Fruit fly (Drosophila melanogaster): ENCODE measurements around the gene CG8132.

CG8132 gene

DNA sequence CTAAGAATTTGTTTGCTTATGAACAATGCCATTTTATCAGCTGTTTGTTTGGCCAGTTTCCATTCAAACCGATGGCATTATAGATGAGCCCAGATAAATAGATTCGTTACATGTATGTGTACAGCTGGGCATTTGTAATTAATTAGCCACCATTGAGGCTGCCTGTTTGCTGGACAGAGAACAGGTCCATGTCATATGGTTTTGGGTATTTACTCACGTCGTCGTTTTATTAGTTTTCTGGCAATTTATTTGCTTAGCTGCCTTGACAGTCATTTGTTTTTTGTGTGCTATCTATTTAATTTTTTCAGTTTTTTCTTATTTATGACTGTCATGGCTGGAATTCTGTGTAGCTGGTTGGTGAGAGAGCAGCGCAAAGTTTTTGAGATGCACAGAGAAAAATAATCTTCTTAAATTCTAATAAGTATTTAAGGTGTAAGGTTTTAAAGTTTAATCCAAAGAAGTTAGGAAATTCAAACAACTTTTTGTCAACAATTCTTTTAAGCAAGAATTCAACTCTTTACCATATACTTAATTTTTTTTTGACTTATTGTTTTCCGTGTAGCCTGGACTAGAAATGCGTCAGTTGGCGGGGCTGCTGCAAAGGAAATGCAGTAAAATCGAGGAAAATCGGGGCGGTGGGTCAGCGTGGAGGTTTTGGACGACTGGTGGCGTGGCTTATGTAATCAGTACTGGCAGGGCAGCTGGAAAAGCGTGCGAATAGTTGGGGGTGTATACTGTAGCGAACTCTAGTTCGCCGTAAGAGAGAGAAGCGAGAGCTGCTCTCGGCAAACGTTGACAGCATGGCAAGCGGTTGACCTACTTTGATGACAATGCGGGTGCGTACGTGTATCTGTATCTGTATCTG, 33.5 kb downstream of the CG8132 start (continued):
- TF ChIP-seq CG4282 (GFP tag; optimal IDR thresholded peaks at IDR 0.05) (peak; percentile 39), CG10565 (GFP tag; optimal IDR thresholded peaks at IDR 0.05) (no peak), sr (GFP tag; IDR thresholded peaks at IDR 0.05) (0 out of 3 replicates have a peak, but pooled peaks have one; percentile 32), Fer3 (tag; optimal IDR thresholded peaks at IDR 0.05) (peak; percentile 87), CG9932 (GFP tag; IDR thresholded peaks at IDR 0.05) (peak; percentile 79), CG16863 (GFP tag; optimal IDR thresholded peaks at IDR 0.05) (peak; percentile 82), CG10147 (GFP tag; optimal IDR thresholded peaks at IDR 0.05) (peak; percentile 82), CG11504 (tag; optimal IDR thresholded peaks at IDR 0.05) (peak; percentile 91), Oaz (GFP tag; IDR thresholded peaks at IDR 0.05) (peak; percentile 85), Ptx1 (GFP tag; IDR thresholded peaks at IDR 0.05) (peak; percentile 90), crp (GFP tag; optimal IDR thresholded peaks at IDR 0.05) (peak in 1 of 2 experiments; percentile 33), CG30431 (GFP tag; optimal IDR thresholded peaks at IDR 0.05) (peak; percentile 38), Max (GFP tag; optimal IDR thresholded peaks at IDR 0.05) (peak; percentile 66), CG7839 (tag; optimal IDR thresholded peaks at IDR 0.05) (peak; percentile 84), CG2875 (GFP tag; optimal IDR thresholded peaks at IDR 0.05) (peak; percentile 56), trh (GFP tag; optimal IDR thresholded peaks at IDR 0.05) (peak; percentile 72), emc (GFP tag; optimal IDR thresholded peaks at IDR 0.05) (peak; percentile 69), bsh (GFP tag; optimal IDR thresholded peaks at IDR 0.05) (peak in 1 of 2 experiments; percentile 89), bowl (GFP tag; IDR thresholded peaks at IDR 0.05) (peak; percentile 73; the same call in 1 of the 2 replicates), bab2 (GFP tag; optimal IDR thresholded peaks at IDR 0.05) (peak; percentile 86), slou (GFP tag; optimal IDR thresholded peaks at IDR 0.05) (peak; percentile 52), Dll (GFP tag; IDR thresholded peaks at IDR 0.05; ENCODE audit: partially characterized antibody) (no peak), Ssrp (tag; optimal IDR thresholded peaks at IDR 0.05) (peak; percentile 83), CG14965 (GFP tag; optimal IDR thresholded peaks at IDR 0.05; ENCODE audit: borderline replicate concordance) (no peak), repo (GFP tag; optimal IDR thresholded peaks at IDR 0.05) (peak; percentile 50), zen (tag; optimal IDR thresholded peaks at IDR 0.05) (peak; percentile 72), HHEX (GFP tag; optimal IDR thresholded peaks at IDR 0.05) (peak; percentile 87), NK7.1 (GFP tag; optimal IDR thresholded peaks at IDR 0.05) (peak; percentile 67), MTF-1 (GFP tag; optimal IDR thresholded peaks at IDR 0.05; ENCODE audit: borderline replicate concordance) (peak; percentile 38), org-1 (GFP tag; optimal IDR thresholded peaks at IDR 0.05) (peak; percentile 67), zen2 (GFP tag; IDR thresholded peaks at IDR 0.05; ENCODE audit: partially characterized antibody) (no peak), Vsx1 (GFP tag; optimal IDR thresholded peaks at IDR 0.05) (peak; percentile 88), CG12219 (GFP tag; optimal IDR thresholded peaks at IDR 0.05) (peak; percentile 72), CG17359 (tag; optimal IDR thresholded peaks at IDR 0.05) (peak; percentile 94), YL-1 (GFP tag; optimal IDR thresholded peaks at IDR 0.05) (no peak), CG6689 (GFP tag; IDR thresholded peaks at IDR 0.05) (peak; percentile 88), amos (GFP tag; IDR thresholded peaks at IDR 0.05; ENCODE audit: partially characterized antibody) (no peak), MESR4 (GFP tag; optimal IDR thresholded peaks at IDR 0.05) (no peak), Adf1 (GFP tag; IDR thresholded peaks at IDR 0.05) (peak; percentile 60), CG18599 (GFP tag; optimal IDR thresholded peaks at IDR 0.05) (peak; percentile 91), CG3407 (GFP tag; optimal IDR thresholded peaks at IDR 0.05) (peak; percentile 61), disco-r (GFP tag; optimal IDR thresholded peaks at IDR 0.05) (peak; percentile 56), D (optimal IDR thresholded peaks at IDR 0.05) (no peak), D (GFP tag; optimal IDR thresholded peaks at IDR 0.05) (peak; percentile 72), zfh1 (GFP tag; IDR thresholded peaks at IDR 0.05) (peak; percentile 84), cg (GFP tag; optimal IDR thresholded peaks at IDR 0.05) (peak; percentile 25), CG14050 (GFP tag; IDR thresholded peaks at IDR 0.05) (peak; percentile 83)
